Worm (Caenorhabditis elegans) whole organism, L3 larva: ENCODE data around the gene T24B8.7.

ENCODE experiments used
- ama-1 ChIP-seq: fragments of 150-350 bp; optimal IDR thresholded peaks from 2 replicates; lab custom pipeline; 2018
- fkh-10 ChIP-seq: sonication (generic microtip); optimal IDR thresholded peaks from 2 replicates; lab custom pipeline; 2017; ENCODE audit warnings: missing biosample characterization, missing genetic modification reagents, missing genetic modification characterization
- fos-1 ChIP-seq: fragments of 150-350 bp; optimal IDR thresholded peaks from 2 replicates; lab custom pipeline; 2014; ENCODE audit warnings: missing biosample characterization, missing genetic modification characterization
- lin-15B ChIP-seq: fragments of 150-350 bp; optimal IDR thresholded peaks from 2 replicates; lab custom pipeline; 2014; ENCODE audit warnings: missing biosample characterization, missing genetic modification characterization
- lin-39 ChIP-seq: fragments of 150-350 bp; optimal IDR thresholded peaks from 2 replicates; lab custom pipeline; 2018; ENCODE audit warnings: missing biosample characterization, missing genetic modification reagents, missing genetic modification characterization
- mdl-1 ChIP-seq: fragments of 150-350 bp; optimal IDR thresholded peaks from 2 replicates; lab custom pipeline; 2014; ENCODE audit warnings: missing biosample characterization, missing genetic modification characterization
- nhr-12 ChIP-seq: fragments of 150-350 bp; optimal IDR thresholded peaks from 2 replicates; lab custom pipeline; 2014; ENCODE audit warnings: missing biosample characterization, missing genetic modification characterization
- nhr-237 ChIP-seq: fragments of 150-350 bp; optimal IDR thresholded peaks from 2 replicates; lab custom pipeline; 2014; ENCODE audit warnings: missing biosample characterization, missing genetic modification characterization
- nhr-25 ChIP-seq: sonication (generic microtip); optimal IDR thresholded peaks from 2 replicates; lab custom pipeline; 2017; ENCODE audit warnings: missing biosample characterization, missing genetic modification characterization
- nhr-28 ChIP-seq: fragments of 150-350 bp; optimal IDR thresholded peaks from 2 replicates; lab custom pipeline; 2014; ENCODE audit warnings: missing biosample characterization, missing genetic modification characterization
- unc-39 ChIP-seq: sonication (generic microtip); optimal IDR thresholded peaks from 4 replicates; lab custom pipeline; 2017; ENCODE audit warnings: missing biosample characterization, missing genetic modification characterization
- unc-62 ChIP-seq: fragments of 150-350 bp; sonication (generic microtip); optimal IDR thresholded peaks from 4 replicates; lab custom pipeline; 2014; ENCODE audit warnings: missing biosample characterization, missing genetic modification reagents, missing genetic modification characterization
- ztf-11 ChIP-seq: fragments of 150-350 bp; optimal IDR thresholded peaks from 2 replicates; lab custom pipeline; 2014; ENCODE audit warnings: missing biosample characterization, missing genetic modification characterization

- TF ChIP-seq ztf-11 (tag; lab: Kevin White, UChicago) (no peak), nhr-28 (tag; lab: Kevin White, UChicago) (no peak), nhr-25 (tag; lab: Kevin White, UChicago) (no peak), unc-39 (tag; lab: Kevin White, UChicago) (no peak), ama-1 (lab: Kevin White, UChicago) (no peak), mdl-1 (no peak), lin-39 (no peak), nhr-12 (no peak), nhr-237 (tag; lab: Kevin White, UChicago) (no peak), fkh-10 (GFP tag; lab: Kevin White, UChicago) (no peak), fos-1 (tag; lab: Kevin White, UChicago) (no peak), lin-15B (tag; lab: Kevin White, UChicago) (no peak), unc-62 (GFP tag; lab: Kevin White, UChicago) (no peak)
These were observed 61.9 kb downstream of the T24B8.7 start for ce11 chrII:8991602-8992001.
